ENCODE assay signal across 5 worm cellular contexts in the genomic region with DNA sequence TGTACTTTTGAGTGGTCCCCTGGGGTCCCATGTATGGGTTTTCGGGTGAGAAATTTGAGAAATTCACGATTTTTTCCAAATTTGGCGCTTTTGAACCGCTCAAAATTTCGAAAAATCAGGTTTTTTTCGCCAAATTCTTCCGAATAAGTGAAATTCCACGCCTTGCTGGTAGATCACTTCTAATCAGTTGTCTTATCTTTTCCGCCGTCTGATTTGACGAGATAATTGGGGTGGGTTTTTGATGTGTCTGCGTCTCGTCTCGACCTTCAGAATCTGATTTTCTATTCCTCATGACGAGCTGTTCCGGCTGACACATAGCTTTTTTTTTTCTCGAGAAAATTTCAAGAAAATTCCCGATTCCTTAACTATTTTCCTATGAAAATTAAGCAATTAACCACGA.
TF ChIP-seq lines count a peak whose summit lies in the region.

No protein-coding gene starts in this region.

TF ChIP-seq in whole organism, L1 larva, 84 proteins besides CTCF, POLR2A, EP300 and RAD21:
- no peak for TF ChIP-seq ceh-90 (tag; optimal IDR thresholded peaks at IDR 0.05; lab: Kevin White, UChicago)
- TF ChIP-seq blmp-1 (tag; optimal IDR thresholded peaks at IDR 0.05; lab: Kevin White, UChicago) = peak; percentile 84

TF ChIP-seq in whole organism, L3 larva, 47 proteins besides CTCF, POLR2A, EP300 and RAD21:
- peak; percentile 13 for TF ChIP-seq hmg-11 (tag; optimal IDR thresholded peaks at IDR 0.05; lab: Kevin White, UChicago)
- no peak for TF ChIP-seq ceh-16 (tag; optimal IDR thresholded peaks at IDR 0.05; lab: Kevin White, UChicago)

TF ChIP-seq in whole organism, L4 larva, 104 proteins besides CTCF, POLR2A, EP300 and RAD21:
- peak in 1 of 2 experiments; percentile 8 for TF ChIP-seq unc-62 (GFP tag; optimal IDR thresholded peaks at IDR 0.05 in 1 of 2; lab: Kevin White, UChicago)
- no peak for TF ChIP-seq unc-62 (tag; optimal IDR thresholded peaks at IDR 0.05; lab: Kevin White, UChicago)
- no peak for TF ChIP-seq D1046.2 (GFP tag; IDR thresholded peaks at IDR 0.05; lab: Robert Waterston, UW)
- TF ChIP-seq hlh-30 (tag; optimal IDR thresholded peaks at IDR 0.05; lab: Kevin White, UChicago; ENCODE audit: insufficient read depth) = peak; percentile 33
- no peak for TF ChIP-seq lin-1 (GFP tag; IDR thresholded peaks at IDR 0.05; lab: Robert Waterston, UW)

TF ChIP-seq in whole organism, late embryonic, 69 proteins besides CTCF, POLR2A, EP300 and RAD21:
- TF ChIP-seq ceh-22 (tag; optimal IDR thresholded peaks at IDR 0.05; lab: Kevin White, UChicago) = no peak
- no peak for TF ChIP-seq ceh-31 (tag; optimal IDR thresholded peaks at IDR 0.05; lab: Kevin White, UChicago)
- TF ChIP-seq ztf-16 (tag; optimal IDR thresholded peaks at IDR 0.05; lab: Kevin White, UChicago) = no peak
- peak; percentile 60 for TF ChIP-seq elt-2 (tag; optimal IDR thresholded peaks at IDR 0.05; lab: Kevin White, UChicago)
- no peak for TF ChIP-seq Y22D7AL.16 (tag; optimal IDR thresholded peaks at IDR 0.05; lab: Kevin White, UChicago)
- TF ChIP-seq npax-4 (tag; optimal IDR thresholded peaks at IDR 0.05; lab: Kevin White, UChicago) = no peak
- TF ChIP-seq ceh-34 (tag; optimal IDR thresholded peaks at IDR 0.05; lab: Kevin White, UChicago) = no peak

TF ChIP-seq in whole organism, mixed stage, embryonic, 35 proteins besides CTCF, POLR2A, EP300 and RAD21:
- TF ChIP-seq nhr-76 (tag; optimal IDR thresholded peaks at IDR 0.05; lab: Kevin White, UChicago) (no peak), mls-2 (tag; optimal IDR thresholded peaks at IDR 0.05; lab: Kevin White, UChicago) (no peak), ceh-39 (tag; optimal IDR thresholded peaks at IDR 0.05; lab: Kevin White, UChicago) (no peak), ceh-43 (GFP tag; optimal IDR thresholded peaks at IDR 0.05; lab: Kevin White, UChicago) (no peak), elt-1 (tag; optimal IDR thresholded peaks at IDR 0.05; lab: Kevin White, UChicago; ENCODE audit: borderline replicate concordance, insufficient read depth) (peak; percentile 35), blmp-1 (tag; optimal IDR thresholded peaks at IDR 0.05; lab: Kevin White, UChicago) (no peak), unc-62 (GFP tag; optimal IDR thresholded peaks at IDR 0.05; lab: Kevin White, UChicago) (peak; percentile 42), sem-2 (GFP tag; optimal IDR thresholded peaks at IDR 0.05; lab: Kevin White, UChicago) (no peak), elt-3 (tag; optimal IDR thresholded peaks at IDR 0.05; lab: Kevin White, UChicago) (peak; percentile 18), sptf-1 (tag; optimal IDR thresholded peaks at IDR 0.05; lab: Kevin White, UChicago) (no peak), zip-8 (tag; optimal IDR thresholded peaks at IDR 0.05; lab: Kevin White, UChicago) (no peak)
